Fruit fly (Drosophila melanogaster): ENCODE results near the gene CG9133.

- TF ChIP-seq CG7101 (tag; optimal IDR thresholded peaks at IDR 0.05), result no peak
- TF ChIP-seq CG11617 (GFP tag; optimal IDR thresholded peaks at IDR 0.05), result no peak
- TF ChIP-seq cnc (optimal IDR thresholded peaks at IDR 0.05), result no peak
- TF ChIP-seq Mnt (GFP tag; optimal IDR thresholded peaks at IDR 0.05), result no peak
- no peak for TF ChIP-seq CG7045 (GFP tag; optimal IDR thresholded peaks at IDR 0.05)
- TF ChIP-seq tj (GFP tag; optimal IDR thresholded peaks at IDR 0.05), result no peak
- TF ChIP-seq Clk (GFP tag; optimal IDR thresholded peaks at IDR 0.05), result no peak
- TF ChIP-seq toe (GFP tag; optimal IDR thresholded peaks at IDR 0.05), result no peak
- TF ChIP-seq kay (GFP tag; ENCODE audit: borderline replicate concordance), result no peak
- no peak for TF ChIP-seq Hr96 (GFP tag; optimal IDR thresholded peaks at IDR 0.05)
These were observed 16.4 kb upstream of the CG9133 start, which contains the start of gene galene for dm6 chr3L:1235426-1235825.
